Worm (Caenorhabditis elegans): ENCODE data around the gene srg-7.

ce11 chrIII:6248064-6248687 is 19.8 kb downstream of the srg-7 start, which contains the start of the genes gen-1 and stt-3:
- no peak for TF ChIP-seq ama-1 (optimal IDR thresholded peaks at IDR 0.05)
- TF ChIP-seq hmg-4 (GFP tag; optimal IDR thresholded peaks at IDR 0.05) = no peak
- no peak for TF ChIP-seq scrt-1 (GFP tag; IDR thresholded peaks at IDR 0.05)
- TF ChIP-seq tbx-37 (GFP tag; conservative IDR thresholded peaks at IDR 0.05) = no peak
- no peak for TF ChIP-seq aly-1 (tag; optimal IDR thresholded peaks at IDR 0.05)
- no peak for TF ChIP-seq tbx-11 (GFP tag; IDR thresholded peaks at IDR 0.05)
- no peak for TF ChIP-seq ceh-13 (GFP tag; optimal IDR thresholded peaks at IDR 0.05)
- no peak; the same call in 1 of the 2 replicates for TF ChIP-seq flt-1 (GFP tag; IDR thresholded peaks at IDR 0.05)
- TF ChIP-seq hmbx-1 (tag; optimal IDR thresholded peaks at IDR 0.05) = no peak
- TF ChIP-seq pes-1 (GFP tag; IDR thresholded peaks at IDR 0.05) = no peak
- TF ChIP-seq hnd-1 (tag; optimal IDR thresholded peaks at IDR 0.05) = no peak
